Worm (Caenorhabditis elegans): ENCODE measurements around the gene trf-1.

DNA sequence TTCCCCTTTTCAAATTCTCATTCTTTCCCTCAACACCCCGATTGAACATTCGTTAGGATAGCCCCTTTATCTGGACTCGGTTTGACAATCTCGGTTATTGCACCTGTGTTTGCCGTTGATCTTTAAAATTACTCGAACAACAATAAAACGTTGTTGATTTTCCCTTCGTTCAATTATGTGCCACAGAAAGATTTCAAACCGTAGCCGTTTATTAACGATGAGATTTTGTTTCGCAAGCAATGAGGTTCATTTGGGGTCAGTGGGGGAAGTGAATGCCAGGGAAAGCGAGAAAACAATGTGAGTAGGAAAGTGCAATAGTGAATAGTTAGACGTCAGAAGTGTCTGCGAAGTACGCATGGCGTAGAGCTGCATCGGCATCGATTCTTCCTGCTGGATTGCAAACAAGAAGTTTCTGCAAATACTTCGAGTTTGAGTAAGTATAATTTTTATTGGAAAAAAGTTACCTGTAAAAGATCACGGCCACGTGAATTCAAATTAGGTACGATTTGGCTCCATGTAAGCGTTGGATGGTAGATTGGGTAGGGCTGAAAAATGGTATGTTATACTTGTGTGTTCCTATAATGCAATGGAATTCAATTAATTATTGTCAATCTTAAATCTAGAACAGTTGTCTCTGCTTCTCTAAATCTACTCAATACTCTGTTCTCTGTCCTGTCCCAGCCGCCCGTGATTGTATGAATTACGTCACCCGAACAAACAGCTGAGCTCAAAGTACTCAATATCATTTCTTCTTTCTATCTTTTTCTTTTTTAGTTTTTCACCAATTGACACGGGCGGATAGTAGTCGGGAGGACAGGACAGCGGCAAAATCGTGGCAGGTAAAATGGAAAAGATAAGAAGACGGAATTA, 34.5 kb downstream of the trf-1 start, which contains the start of gene kel-3:
- TF ChIP-seq bed-1 (GFP tag; IDR thresholded peaks at IDR 0.05), result peak; percentile 82; the same call in 1 of the 2 replicates
- peak in 2 of 3 experiments; percentile 62 to 89 for TF ChIP-seq lin-35 (GFP tag; optimal IDR thresholded peaks at IDR 0.05)
- peak; percentile 97 for TF ChIP-seq unc-130 (GFP tag; optimal IDR thresholded peaks at IDR 0.05)
- peak; percentile 98 for TF ChIP-seq dpff-1 (tag; optimal IDR thresholded peaks at IDR 0.05)
- TF ChIP-seq ZK185.1 (tag; optimal IDR thresholded peaks at IDR 0.05; ENCODE audit: poor library complexity, severe bottlenecking), result peak; percentile 66
- 0 out of 2 replicates have a peak, but pooled peaks have one; percentile 42 for TF ChIP-seq B0019.2 (GFP tag; conservative IDR thresholded peaks at IDR 0.05)
